Fruit fly (Drosophila melanogaster) whole organism, embryonic: ENCODE results near the gene CG31637.

Experiments used
- Bteb2 ChIP-seq: fragments of 200-800 bp; sonication (Bioruptor generic); optimal IDR thresholded peaks from 2 replicates; lab custom pipeline; 2016; ENCODE audit warnings: missing biosample characterization, missing genetic modification characterization
- CG1024 ChIP-seq: fragments of 200-800 bp; sonication (Bioruptor generic); IDR thresholded peaks from 2 replicates; pipeline ENCODE4 v1.3.6; 2022; ENCODE audit warnings: missing biosample characterization, missing genetic modification characterization
- CG11696 ChIP-seq: fragments of 200-800 bp; sonication (Bioruptor generic); IDR thresholded peaks from 2 replicates; pipeline ENCODE4 v1.3.6; 2022; ENCODE audit warnings: missing biosample characterization, missing genetic modification characterization
- CG12155 ChIP-seq: fragments of 200-800 bp; sonication (Bioruptor generic); optimal IDR thresholded peaks from 3 replicates; lab custom pipeline; 2016; ENCODE audit warnings: missing biosample characterization, missing genetic modification characterization
- CG1233 ChIP-seq: fragments of 200-800 bp; sonication (Bioruptor generic); optimal IDR thresholded peaks from 4 replicates; lab custom pipeline; 2018; ENCODE audit warnings: missing biosample characterization, mild to moderate bottlenecking, missing genetic modification characterization
- CG15011 ChIP-seq: fragments of 200-800 bp; sonication (Bioruptor generic); optimal IDR thresholded peaks from 3 replicates; lab custom pipeline; 2018; ENCODE audit warnings: missing biosample characterization, mild to moderate bottlenecking, missing genetic modification characterization
- CG2199 ChIP-seq: fragments of 200-800 bp; sonication (Bioruptor generic); IDR thresholded peaks from 3 replicates; pipeline ENCODE4 v1.3.6; 2022; ENCODE audit warnings: missing biosample characterization, missing genetic modification characterization
- CG2678 ChIP-seq: fragments of 200-800 bp; sonication (Bioruptor generic); optimal IDR thresholded peaks from 3 replicates; lab custom pipeline; 2019; ENCODE audit warnings: missing biosample characterization, mild to moderate bottlenecking, missing genetic modification characterization, moderate library complexity
- CG4282 ChIP-seq: fragments of 200-800 bp; sonication (Bioruptor generic); optimal IDR thresholded peaks from 2 replicates; lab custom pipeline; 2016; ENCODE audit warnings: missing biosample characterization, missing genetic modification characterization
- CG6683 ChIP-seq: fragments of 200-800 bp; sonication (Bioruptor generic); optimal IDR thresholded peaks from 2 replicates; lab custom pipeline; 2017; ENCODE audit warnings: missing biosample characterization, mild to moderate bottlenecking, missing genetic modification characterization, missing genetic modification reagents
- CG8089 ChIP-seq: fragments of 200-800 bp; sonication (Bioruptor generic); optimal IDR thresholded peaks from 3 replicates; lab custom pipeline; 2016; ENCODE audit warnings: missing biosample characterization, missing genetic modification characterization
- CG8478 ChIP-seq: fragments of >200 bp; optimal IDR thresholded peaks from 2 replicates; lab custom pipeline; 2018
- CG9727 ChIP-seq: fragments of 200-800 bp; sonication (Bioruptor generic); optimal IDR thresholded peaks from 3 replicates; lab custom pipeline; 2017; ENCODE audit warnings: missing biosample characterization, mild to moderate bottlenecking, missing genetic modification characterization
- CoRest ChIP-seq: fragments of 200-800 bp; sonication (Bioruptor generic); optimal IDR thresholded peaks from 3 replicates; lab custom pipeline; 2018; ENCODE audit warnings: missing biosample characterization, mild to moderate bottlenecking, missing genetic modification characterization, moderate library complexity
- Dek ChIP-seq: fragments of 200-800 bp; sonication (Bioruptor generic); optimal IDR thresholded peaks from 3 replicates; lab custom pipeline; 2019; ENCODE audit warnings: missing biosample characterization, mild to moderate bottlenecking, missing genetic modification characterization, moderate library complexity
- Dll ChIP-seq: fragments of 200-800 bp; sonication (Bioruptor generic); IDR thresholded peaks from 4 replicates; pipeline ENCODE4 v1.3.6; 2022; ENCODE audit warnings: missing biosample characterization, missing genetic modification characterization; ENCODE audit not compliant: partially characterized antibody
- Dp ChIP-seq: fragments of 200-800 bp; sonication (Bioruptor generic); optimal IDR thresholded peaks from 2 replicates; lab custom pipeline; 2018; ENCODE audit warnings: missing biosample characterization, mild to moderate bottlenecking, missing genetic modification characterization, moderate library complexity
- Gsc ChIP-seq: fragments of 200-800 bp; sonication (Bioruptor generic); IDR thresholded peaks from 2 replicates; pipeline ENCODE4 v1.3.6; 2022; ENCODE audit warnings: missing biosample characterization, missing genetic modification characterization
- Hmr ChIP-seq: fragments of 200-800 bp; sonication (Bioruptor generic); optimal IDR thresholded peaks from 3 replicates; lab custom pipeline; 2017; ENCODE audit warnings: mild to moderate bottlenecking, missing biosample characterization, missing genetic modification reagents, missing genetic modification characterization
- Hr78 ChIP-seq, 2 experiments: fragments of 200-800 bp in 1 of 2; fragments of >200 bp in 1 of 2; sonication (Bioruptor generic) in 1 of 2; optimal IDR thresholded peaks; 2 replicates each; lab custom pipeline; 2017 to 2019; ENCODE audit warnings: missing biosample characterization in 2 of 2, missing genetic modification characterization in 2 of 2, mild to moderate bottlenecking in 1 of 2, moderate library complexity in 1 of 2
- Lim3 ChIP-seq: fragments of 200-800 bp; sonication (Bioruptor generic); IDR thresholded peaks from 2 replicates; pipeline ENCODE4 v1.3.6; 2022; ENCODE audit warnings: missing biosample characterization, missing genetic modification characterization
- MTF-1 ChIP-seq: fragments of 200-800 bp; sonication (Bioruptor generic); optimal IDR thresholded peaks from 2 replicates; lab custom pipeline; 2018; ENCODE audit warnings: missing biosample characterization, mild to moderate bottlenecking, missing genetic modification characterization, borderline replicate concordance
- NC2α ChIP-seq: fragments of 200-800 bp; sonication (Bioruptor generic); optimal IDR thresholded peaks from 2 replicates; lab custom pipeline; 2016; ENCODE audit warnings: missing biosample characterization, missing genetic modification characterization
- NC2β ChIP-seq: fragments of 200-800 bp; sonication (Bioruptor generic); optimal IDR thresholded peaks from 2 replicates; lab custom pipeline; 2016; ENCODE audit warnings: missing biosample characterization, missing genetic modification characterization
- Rfx ChIP-seq: fragments of 200-800 bp; sonication (Bioruptor generic); IDR thresholded peaks from 2 replicates; pipeline ENCODE4 v1.3.6; 2022; ENCODE audit warnings: missing biosample characterization, missing genetic modification characterization
- cato ChIP-seq: fragments of 200-800 bp; sonication (Bioruptor generic); optimal IDR thresholded peaks from 2 replicates; lab custom pipeline; 2016; ENCODE audit warnings: missing biosample characterization, missing genetic modification characterization, borderline replicate concordance
- dimm ChIP-seq: fragments of 200-800 bp; sonication (Bioruptor generic); IDR thresholded peaks from 2 replicates; pipeline ENCODE4 v1.3.6; 2022; ENCODE audit warnings: missing biosample characterization, missing genetic modification characterization
- emc ChIP-seq: fragments of 200-800 bp; sonication (Bioruptor generic); optimal IDR thresholded peaks from 2 replicates; lab custom pipeline; 2016; ENCODE audit warnings: missing biosample characterization, missing genetic modification characterization
- fd64A ChIP-seq: fragments of 200-800 bp; sonication (Bioruptor generic); optimal IDR thresholded peaks from 3 replicates; lab custom pipeline; 2018; ENCODE audit warnings: missing biosample characterization, mild to moderate bottlenecking, missing genetic modification characterization
- gcm2 ChIP-seq: fragments of 200-800 bp; sonication (Bioruptor generic); optimal IDR thresholded peaks from 2 replicates; lab custom pipeline; 2016; ENCODE audit warnings: missing biosample characterization, missing genetic modification characterization
- gfzf ChIP-seq: fragments of 200-800 bp; sonication (Bioruptor generic); optimal IDR thresholded peaks from 2 replicates; lab custom pipeline; 2016; ENCODE audit warnings: missing biosample characterization, mild to moderate bottlenecking, missing genetic modification characterization, moderate library complexity
- hbn ChIP-seq: fragments of 200-800 bp; sonication (Bioruptor generic); IDR thresholded peaks from 2 replicates; pipeline ENCODE4 v1.3.6; 2022; ENCODE audit warnings: missing biosample characterization, missing genetic modification characterization; ENCODE audit not compliant: partially characterized antibody
- ken ChIP-seq: fragments of 200-800 bp; sonication (Bioruptor generic); IDR thresholded peaks from 3 replicates; pipeline ENCODE4 v1.3.6; 2022; ENCODE audit warnings: missing biosample characterization, missing genetic modification characterization
- lbe ChIP-seq: fragments of 200-800 bp; sonication (Bioruptor generic); optimal IDR thresholded peaks from 2 replicates; lab custom pipeline; 2016; ENCODE audit warnings: missing biosample characterization, mild to moderate bottlenecking, missing genetic modification characterization
- maf-S ChIP-seq: fragments of 200-800 bp; sonication (Bioruptor generic); optimal IDR thresholded peaks from 2 replicates; lab custom pipeline; 2016; ENCODE audit warnings: missing biosample characterization, missing genetic modification characterization
- nmo ChIP-seq: fragments of 200-800 bp; sonication (Bioruptor generic); optimal IDR thresholded peaks from 2 replicates; lab custom pipeline; 2018; ENCODE audit warnings: missing biosample characterization, mild to moderate bottlenecking, missing genetic modification characterization, moderate library complexity
- pros ChIP-seq: fragments of 200-800 bp; sonication (Bioruptor generic); optimal IDR thresholded peaks from 3 replicates; lab custom pipeline; 2019; ENCODE audit warnings: missing biosample characterization, mild to moderate bottlenecking, missing genetic modification characterization, moderate library complexity
- ro ChIP-seq: fragments of 200-800 bp; sonication (Bioruptor generic); IDR thresholded peaks from 2 replicates; pipeline ENCODE4 v1.3.6; 2022; ENCODE audit warnings: missing biosample characterization, missing genetic modification characterization
- so ChIP-seq: fragments of 200-800 bp; sonication (Bioruptor generic); IDR thresholded peaks from 3 replicates; pipeline ENCODE4 v1.3.6; 2022; ENCODE audit warnings: missing biosample characterization, missing genetic modification characterization
- vfl ChIP-seq: fragments of 200-800 bp; sonication (Bioruptor generic); optimal IDR thresholded peaks from 2 replicates; lab custom pipeline; 2016; ENCODE audit warnings: missing biosample characterization, missing genetic modification characterization
- vnd ChIP-seq: fragments of 200-800 bp; sonication (Bioruptor generic); IDR thresholded peaks from 3 replicates; pipeline ENCODE4 v1.3.6; 2022; ENCODE audit warnings: missing biosample characterization, missing genetic modification characterization; ENCODE audit not compliant: partially characterized antibody
- zen2 ChIP-seq: fragments of 200-800 bp; sonication (Bioruptor generic); IDR thresholded peaks from 3 replicates; pipeline ENCODE4 v1.3.6; 2022; ENCODE audit warnings: missing biosample characterization, missing genetic modification characterization; ENCODE audit not compliant: partially characterized antibody

CG31637 gene

dm6 chr2L:6539623-6540381, 41.4 kb downstream of the CG31637 start (continued):
- no peak for TF ChIP-seq CG11696
- TF ChIP-seq ken: no peak
- peak; percentile 0 for TF ChIP-seq CG9727 (GFP tag; lab: Kevin White, UChicago)
- TF ChIP-seq gcm2 (GFP tag; lab: Kevin White, UChicago): no peak
- TF ChIP-seq Dek (tag; lab: Kevin White, UChicago): no peak
- no peak for TF ChIP-seq Bteb2 (GFP tag; lab: Kevin White, UChicago)
- no peak for TF ChIP-seq cato (GFP tag; lab: Kevin White, UChicago)
- TF ChIP-seq CG4282 (GFP tag; lab: Kevin White, UChicago): no peak
- no peak for TF ChIP-seq so
- TF ChIP-seq dimm: no peak; the same call in 1 of the 2 replicates
- TF ChIP-seq CG8478: no peak
- TF ChIP-seq ro (GFP tag; lab: Robert Waterston, UW): no peak
- TF ChIP-seq MTF-1: no peak
- no peak for TF ChIP-seq CG15011 (GFP tag; lab: Kevin White, UChicago)
- no peak for TF ChIP-seq fd64A (GFP tag; lab: Kevin White, UChicago)
- no peak for TF ChIP-seq Lim3 (GFP tag; lab: Robert Waterston, UW)
- TF ChIP-seq Gsc (GFP tag; lab: Robert Waterston, UW): no peak
- TF ChIP-seq CG2199 (GFP tag; lab: Robert Waterston, UW): no peak
- no peak for TF ChIP-seq Dll (GFP tag; lab: Robert Waterston, UW)
- TF ChIP-seq CG1024 (GFP tag; lab: Robert Waterston, UW): no peak
- no peak for TF ChIP-seq Hmr (GFP tag; lab: Kevin White, UChicago)
- TF ChIP-seq CG8089 (GFP tag; lab: Kevin White, UChicago): no peak
- no peak for TF ChIP-seq gfzf
- TF ChIP-seq NC2α (GFP tag; lab: Kevin White, UChicago): no peak
- TF ChIP-seq emc: no peak
- no peak for TF ChIP-seq CG1233 (GFP tag; lab: Kevin White, UChicago)
- no peak for TF ChIP-seq CG2678 (tag; lab: Kevin White, UChicago)
- no peak for TF ChIP-seq maf-S (GFP tag; lab: Kevin White, UChicago)
- no peak for TF ChIP-seq Dp (GFP tag; lab: Kevin White, UChicago)
- no peak for TF ChIP-seq Rfx (GFP tag; lab: Robert Waterston, UW)
- TF ChIP-seq zen2: no peak
- no peak for TF ChIP-seq Hr78 (GFP tag; optimal IDR thresholded peaks at IDR 0.05; lab: Kevin White, UChicago)
- no peak for TF ChIP-seq NC2β
- no peak for TF ChIP-seq CoRest (tag; lab: Kevin White, UChicago)
- TF ChIP-seq vnd (GFP tag; lab: Robert Waterston, UW): peak; percentile 49; the same call in 1 of the 3 replicates
- TF ChIP-seq hbn: no peak
- TF ChIP-seq nmo (GFP tag; lab: Kevin White, UChicago): no peak
- TF ChIP-seq pros (GFP tag; lab: Kevin White, UChicago): no peak
- no peak for TF ChIP-seq CG12155
- no peak for TF ChIP-seq CG6683
- no peak for TF ChIP-seq vfl (GFP tag; lab: Kevin White, UChicago)
- TF ChIP-seq lbe (GFP tag; lab: Kevin White, UChicago): no peak
